Fruit fly (Drosophila melanogaster): ENCODE measurements around the gene pho.

pho gene

dm6 chr4:1181591-1182125 is at the start of gene pho (continued):
- TF ChIP-seq mam (GFP tag; optimal IDR thresholded peaks at IDR 0.05), result peak; percentile 33
- TF ChIP-seq ci (GFP tag; IDR thresholded peaks at IDR 0.05), result no peak
- TF ChIP-seq lola (GFP tag; optimal IDR thresholded peaks at IDR 0.05), result peak in 2 of 3 experiments; percentile 47 to 89
- TF ChIP-seq Ptx1 (GFP tag; IDR thresholded peaks at IDR 0.05), result no peak
- peak; percentile 33 for TF ChIP-seq tio (GFP tag; optimal IDR thresholded peaks at IDR 0.05)
- TF ChIP-seq CG10366 (GFP tag; IDR thresholded peaks at IDR 0.05), result no peak
- peak; percentile 25 for TF ChIP-seq CG10654 (GFP tag; optimal IDR thresholded peaks at IDR 0.05)
- no peak for TF ChIP-seq BtbVII (GFP tag; optimal IDR thresholded peaks at IDR 0.05)
- peak; percentile 80 for TF ChIP-seq pfk (GFP tag; optimal IDR thresholded peaks at IDR 0.05)
- TF ChIP-seq corto (GFP tag; optimal IDR thresholded peaks at IDR 0.05), result no peak
- TF ChIP-seq cg (GFP tag; optimal IDR thresholded peaks at IDR 0.05), result no peak
- no peak for TF ChIP-seq CG14860 (GFP tag; IDR thresholded peaks at IDR 0.05; ENCODE audit: partially characterized antibody)
- no peak for TF ChIP-seq CG6791 (GFP tag; IDR thresholded peaks at IDR 0.05; ENCODE audit: partially characterized antibody)
- no peak for TF ChIP-seq CG1529 (GFP tag; optimal IDR thresholded peaks at IDR 0.05)
- no peak for TF ChIP-seq CG3163 (GFP tag; optimal IDR thresholded peaks at IDR 0.05)
- no peak for TF ChIP-seq otp (GFP tag; IDR thresholded peaks at IDR 0.05)
- TF ChIP-seq CG14710 (tag; optimal IDR thresholded peaks at IDR 0.05), result no peak
- TF ChIP-seq nau (GFP tag; optimal IDR thresholded peaks at IDR 0.05), result no peak
- no peak for TF ChIP-seq H2.0 (GFP tag; IDR thresholded peaks at IDR 0.05)
- TF ChIP-seq B-H1 (GFP tag; IDR thresholded peaks at IDR 0.05), result no peak
- TF ChIP-seq sna (GFP tag; IDR thresholded peaks at IDR 0.05; ENCODE audit: partially characterized antibody), result no peak
- TF ChIP-seq Gug (GFP tag; IDR thresholded peaks at IDR 0.05), result no peak
- TF ChIP-seq Atf6 (GFP tag; IDR thresholded peaks at IDR 0.05), result no peak
- no peak for TF ChIP-seq oc (tag; optimal IDR thresholded peaks at IDR 0.05)
- TF ChIP-seq CG5245 (GFP tag; optimal IDR thresholded peaks at IDR 0.05), result no peak
- TF ChIP-seq vnd (GFP tag; IDR thresholded peaks at IDR 0.05; ENCODE audit: partially characterized antibody), result no peak
- no peak for TF ChIP-seq Hr78 (GFP tag; optimal IDR thresholded peaks at IDR 0.05)
- peak in 1 of 3 experiments; percentile 60 for TF ChIP-seq Stat92E (GFP tag; optimal IDR thresholded peaks at IDR 0.05)
- TF ChIP-seq Mes4 (GFP tag; optimal IDR thresholded peaks at IDR 0.05), result no peak
- TF ChIP-seq trh (GFP tag; optimal IDR thresholded peaks at IDR 0.05), result no peak
- TF ChIP-seq CG17186 (GFP tag; optimal IDR thresholded peaks at IDR 0.05), result no peak
- no peak for TF ChIP-seq vvl (GFP tag; IDR thresholded peaks at IDR 0.05)
- TF ChIP-seq bcd (GFP tag; optimal IDR thresholded peaks at IDR 0.05), result no peak
- TF ChIP-seq Hr39 (optimal IDR thresholded peaks at IDR 0.05), result no peak
- no peak for TF ChIP-seq Awh (GFP tag; IDR thresholded peaks at IDR 0.05)
- no peak for TF ChIP-seq fd102C (GFP tag; optimal IDR thresholded peaks at IDR 0.05)
- TF ChIP-seq CG12769 (tag; optimal IDR thresholded peaks at IDR 0.05), result no peak
- no peak for TF ChIP-seq Mrtf (GFP tag; IDR thresholded peaks at IDR 0.05)
- TF ChIP-seq da (GFP tag; optimal IDR thresholded peaks at IDR 0.05), result no peak
- no peak for TF ChIP-seq gt (GFP tag; IDR thresholded peaks at IDR 0.05)
- TF ChIP-seq CG17361 (GFP tag; IDR thresholded peaks at IDR 0.05), result peak; percentile 95
- no peak for TF ChIP-seq br (optimal IDR thresholded peaks at IDR 0.05)
- no peak for TF ChIP-seq CG10209 (GFP tag; optimal IDR thresholded peaks at IDR 0.05)
- TF ChIP-seq trem (tag; optimal IDR thresholded peaks at IDR 0.05), result peak; percentile 9
- TF ChIP-seq Chrac-16 (GFP tag; optimal IDR thresholded peaks at IDR 0.05), result peak; percentile 5
- TF ChIP-seq Scr (GFP tag; IDR thresholded peaks at IDR 0.05; ENCODE audit: partially characterized antibody), result no peak
- no peak for TF ChIP-seq CG6175 (GFP tag; IDR thresholded peaks at IDR 0.05)
- TF ChIP-seq CG30431 (GFP tag; optimal IDR thresholded peaks at IDR 0.05), result no peak
- no peak for TF ChIP-seq Neu2 (GFP tag; optimal IDR thresholded peaks at IDR 0.05; ENCODE audit: borderline replicate concordance)
- no peak for TF ChIP-seq CG31441 (GFP tag; IDR thresholded peaks at IDR 0.05)
- TF ChIP-seq CG2889 (GFP tag; IDR thresholded peaks at IDR 0.05), result no peak

Measured in whole organism, embryonic.